Fruit fly (Drosophila melanogaster) whole organism, wandering third instar larva: Measurements from ENCODE around the gene CG3176.

Experiments
- Abd-B ChIP-seq: fragments of >200 bp; optimal IDR thresholded peaks from 2 replicates; lab custom pipeline; 2017; ENCODE audit warnings: missing biosample characterization, missing genetic modification characterization
- CG32264 ChIP-seq: fragments of 200-800 bp; sonication (Bioruptor generic); optimal IDR thresholded peaks from 2 replicates; lab custom pipeline; 2016; ENCODE audit warnings: missing biosample characterization, missing genetic modification characterization
- CG9705 ChIP-seq: fragments of 200-800 bp; sonication (Bioruptor generic); optimal IDR thresholded peaks from 2 replicates; lab custom pipeline; 2018; ENCODE audit warnings: missing biosample characterization, mild to moderate bottlenecking, missing genetic modification characterization
- CrebA ChIP-seq: fragments of 200-800 bp; sonication (Bioruptor generic); optimal IDR thresholded peaks from 2 replicates; lab custom pipeline; 2016; ENCODE audit warnings: missing biosample characterization, mild to moderate bottlenecking, missing genetic modification characterization, borderline replicate concordance
- Dfd ChIP-seq: fragments of >200 bp; optimal IDR thresholded peaks from 2 replicates; lab custom pipeline; 2017; ENCODE audit warnings: missing biosample characterization, missing genetic modification characterization
- GATAd ChIP-seq: sonication (Bioruptor generic); optimal IDR thresholded peaks from 2 replicates; lab custom pipeline; 2016; ENCODE audit warnings: missing biosample characterization, missing genetic modification characterization
- HLH106 ChIP-seq: fragments of 200-800 bp; optimal IDR thresholded peaks from 3 replicates; lab custom pipeline; 2019; ENCODE audit warnings: missing biosample characterization, mild to moderate bottlenecking, missing genetic modification characterization, moderate library complexity
- Hnf4 ChIP-seq: fragments of 200-800 bp; sonication (Bioruptor generic); optimal IDR thresholded peaks from 2 replicates; lab custom pipeline; 2016; ENCODE audit warnings: missing biosample characterization, mild to moderate bottlenecking, missing genetic modification characterization
- Hr78 ChIP-seq: fragments of >200 bp; optimal IDR thresholded peaks from 2 replicates; lab custom pipeline; 2017; ENCODE audit warnings: missing biosample characterization, missing genetic modification characterization
- Hr83 ChIP-seq: fragments of 200-300 bp; sonication (Bioruptor generic); optimal IDR thresholded peaks from 2 replicates; lab custom pipeline; 2016; ENCODE audit warnings: missing biosample characterization, mild to moderate bottlenecking, missing genetic modification characterization, moderate library complexity; ENCODE audit not compliant: poor library complexity, severe bottlenecking
- Jra ChIP-seq: sonication (Bioruptor generic); optimal IDR thresholded peaks from 2 replicates; lab custom pipeline; 2016; ENCODE audit warnings: missing biosample characterization, missing genetic modification characterization
- Mio ChIP-seq: sonication (Bioruptor generic); optimal IDR thresholded peaks from 2 replicates; lab custom pipeline; 2016; ENCODE audit warnings: missing biosample characterization, missing genetic modification characterization
- Myc ChIP-seq: fragments of >200 bp; optimal IDR thresholded peaks from 2 replicates; lab custom pipeline; 2017
- OdsH ChIP-seq: fragments of 200-800 bp; sonication (Bioruptor generic); optimal IDR thresholded peaks from 2 replicates; lab custom pipeline; 2016; ENCODE audit warnings: missing biosample characterization, mild to moderate bottlenecking, missing genetic modification characterization
- Rel ChIP-seq, 2 experiments: fragments of 200-800 bp; sonication (Bioruptor generic) in 1 of 2; optimal IDR thresholded peaks; 2 replicates in 1 of 2; 3 replicates in 1 of 2; lab custom pipeline; 2016 to 2019; ENCODE audit warnings: mild to moderate bottlenecking in 2 of 2, missing biosample characterization in 2 of 2, missing genetic modification characterization in 2 of 2, moderate library complexity in 1 of 2
- Sp1 ChIP-seq: fragments of 200-800 bp; sonication (Bioruptor generic); optimal IDR thresholded peaks from 3 replicates; lab custom pipeline; 2019; ENCODE audit warnings: missing biosample characterization, mild to moderate bottlenecking, missing genetic modification characterization, moderate library complexity
- Vsx2 ChIP-seq: fragments of 200-300, 225-300 bp; sonication (Bioruptor generic); optimal IDR thresholded peaks from 2 replicates; lab custom pipeline; 2018; ENCODE audit warnings: missing biosample characterization, missing genetic modification characterization; ENCODE audit not compliant: partially characterized antibody
- br ChIP-seq: fragments of 200-800 bp; sonication (Bioruptor generic); optimal IDR thresholded peaks from 2 replicates; lab custom pipeline; 2016; ENCODE audit warnings: missing biosample characterization, missing genetic modification characterization
- brk ChIP-seq: fragments of 200-800 bp; sonication (Bioruptor generic); optimal IDR thresholded peaks from 2 replicates; lab custom pipeline; 2016; ENCODE audit warnings: missing biosample characterization, mild to moderate bottlenecking, missing genetic modification characterization
- dl ChIP-seq, 2 experiments: fragments of 175-275, 200-275 bp in 1 of 2; fragments of 200-275 bp in 1 of 2; sonication (Bioruptor generic); optimal IDR thresholded peaks; lab custom pipeline; 2018; ENCODE audit warnings: mild to moderate bottlenecking in 2 of 2, missing biosample characterization in 2 of 2, missing genetic modification characterization in 2 of 2, moderate library complexity in 2 of 2; ENCODE audit not compliant: partially characterized antibody in 2 of 2, insufficient read depth in 1 of 2
- dmrt93B ChIP-seq: fragments of 200-800 bp; sonication (Bioruptor generic); optimal IDR thresholded peaks from 2 replicates; lab custom pipeline; 2018; ENCODE audit warnings: missing biosample characterization, mild to moderate bottlenecking, missing genetic modification characterization
- ey ChIP-seq: fragments of 200-800 bp; sonication (Bioruptor generic); optimal IDR thresholded peaks from 2 replicates; lab custom pipeline; 2016; ENCODE audit warnings: missing biosample characterization, missing genetic modification characterization
- foxo ChIP-seq, 2 experiments: fragments of 200-800 bp; sonication (Bioruptor generic); optimal IDR thresholded peaks; 2 replicates in 1 of 2; 3 replicates in 1 of 2; lab custom pipeline; 2016 to 2017; ENCODE audit warnings: missing biosample characterization in 2 of 2, missing genetic modification characterization in 2 of 2
- fru ChIP-seq: fragments of 200-800 bp; sonication (Bioruptor generic); optimal IDR thresholded peaks from 3 replicates; lab custom pipeline; 2016; ENCODE audit warnings: missing biosample characterization, mild to moderate bottlenecking, missing genetic modification characterization
- h ChIP-seq: fragments of 200-800 bp; sonication (Bioruptor generic); optimal IDR thresholded peaks from 3 replicates; lab custom pipeline; 2016; ENCODE audit warnings: missing biosample characterization, mild to moderate bottlenecking, missing genetic modification characterization
- jim ChIP-seq: fragments of 175-275, 200-325 bp; sonication (Bioruptor generic); optimal IDR thresholded peaks from 2 replicates; lab custom pipeline; 2016; ENCODE audit warnings: missing biosample characterization, mild to moderate bottlenecking, missing genetic modification characterization
- pan ChIP-seq: fragments of >200 bp; optimal IDR thresholded peaks from 2 replicates; lab custom pipeline; 2017
- psq ChIP-seq: fragments of 200-800 bp; sonication (Bioruptor generic); optimal IDR thresholded peaks from 3 replicates; lab custom pipeline; 2017; ENCODE audit warnings: missing biosample characterization, mild to moderate bottlenecking, missing genetic modification characterization, moderate library complexity
- rgr ChIP-seq: fragments of 200-800 bp; sonication (Bioruptor generic); optimal IDR thresholded peaks from 3 replicates; lab custom pipeline; 2016; ENCODE audit warnings: missing biosample characterization, mild to moderate bottlenecking, missing genetic modification characterization
- sage ChIP-seq: fragments of 200-800 bp; sonication (Bioruptor generic); optimal IDR thresholded peaks from 2 replicates; lab custom pipeline; 2016; ENCODE audit warnings: missing biosample characterization, mild to moderate bottlenecking, missing genetic modification characterization
- sv ChIP-seq: fragments of 200-800 bp; sonication (Bioruptor generic); optimal IDR thresholded peaks from 3 replicates; lab custom pipeline; 2016; ENCODE audit warnings: missing biosample characterization, missing genetic modification characterization
- tai ChIP-seq: sonication (Bioruptor generic); optimal IDR thresholded peaks from 2 replicates; lab custom pipeline; 2016; ENCODE audit warnings: missing biosample characterization, missing genetic modification characterization
- usp ChIP-seq: fragments of >200 bp; optimal IDR thresholded peaks from 2 replicates; lab custom pipeline; 2017; ENCODE audit warnings: missing biosample characterization, missing genetic modification characterization
- woc ChIP-seq: sonication (Bioruptor generic); optimal IDR thresholded peaks from 2 replicates; lab custom pipeline; 2016; ENCODE audit warnings: missing biosample characterization, mild to moderate bottlenecking, missing genetic modification characterization

The CG3176 gene

DNA sequence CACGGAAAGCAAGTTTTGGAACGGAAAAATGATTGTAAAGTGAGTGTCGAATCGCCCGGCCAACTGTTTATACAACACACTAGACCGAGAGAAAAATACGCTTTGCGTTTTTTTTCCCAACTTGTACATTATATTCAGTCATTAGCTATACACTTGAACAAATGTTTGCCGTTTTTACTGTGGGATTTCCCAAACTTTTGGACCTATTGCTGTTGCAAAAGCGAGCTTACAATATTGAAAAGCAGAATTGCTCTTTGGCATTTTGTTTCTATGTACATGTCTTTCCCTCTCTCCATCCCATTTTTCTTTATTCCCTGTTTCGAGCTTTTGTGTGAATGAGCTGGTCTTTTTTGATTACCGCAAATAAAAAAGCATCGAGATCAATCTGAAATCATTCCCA, 15.8 kb downstream of the CG3176 start:
- TF ChIP-seq HLH106 = no peak
- no peak for TF ChIP-seq Rel (GFP tag; optimal IDR thresholded peaks at IDR 0.05; lab: Kevin White, UChicago)
- TF ChIP-seq Rel (tag; optimal IDR thresholded peaks at IDR 0.05; lab: Kevin White, UChicago) = peak; percentile 97
- no peak for TF ChIP-seq Hr83 (GFP tag; lab: Kevin White, UChicago)
- peak in 1 of 2 experiments; percentile 19 for TF ChIP-seq dl (GFP tag; optimal IDR thresholded peaks at IDR 0.05; lab: Kevin White, UChicago; ENCODE audit: insufficient read depth in 1 of 2, partially characterized antibody in 2 of 2)
- TF ChIP-seq Jra = no peak

DNA sequence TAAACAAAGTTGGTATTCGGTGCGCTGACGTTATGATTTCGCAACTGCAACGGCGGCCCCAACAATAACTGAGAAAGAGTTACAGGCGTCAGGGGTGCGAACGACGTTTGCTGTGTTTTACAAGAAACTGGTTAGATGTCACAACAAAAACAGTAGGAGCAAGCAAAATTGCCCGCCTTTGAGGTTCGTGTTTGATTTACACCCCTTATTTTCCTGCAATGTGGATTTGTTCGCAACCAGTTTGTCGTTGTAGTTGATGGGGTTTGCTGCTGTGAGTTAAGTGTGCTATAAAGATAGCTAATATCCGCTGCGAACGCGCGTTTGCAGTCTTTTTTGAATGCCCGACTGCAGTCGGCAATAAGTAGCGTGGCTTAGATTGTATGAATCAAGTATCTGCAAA, 16.8 kb downstream of the CG3176 start:
- TF ChIP-seq HLH106 (no peak), Vsx2 (GFP tag; lab: Kevin White, UChicago) (no peak), pan (no peak), psq (GFP tag; lab: Kevin White, UChicago) (no peak), ey (GFP tag; lab: Kevin White, UChicago) (no peak), Hr83 (GFP tag; lab: Kevin White, UChicago) (no peak), jim (GFP tag; lab: Kevin White, UChicago) (no peak), OdsH (GFP tag; lab: Kevin White, UChicago) (no peak), usp (no peak), fru (no peak), sv (GFP tag; lab: Kevin White, UChicago) (no peak), h (GFP tag; lab: Kevin White, UChicago) (no peak), Sp1 (GFP tag; lab: Kevin White, UChicago) (no peak), sage (no peak), brk (GFP tag; lab: Kevin White, UChicago) (no peak), Myc (lab: Kevin White, UChicago) (no peak), GATAd (GFP tag; lab: Kevin White, UChicago) (no peak)
- TF ChIP-seq, all 38 proteins: peak for 0

DNA sequence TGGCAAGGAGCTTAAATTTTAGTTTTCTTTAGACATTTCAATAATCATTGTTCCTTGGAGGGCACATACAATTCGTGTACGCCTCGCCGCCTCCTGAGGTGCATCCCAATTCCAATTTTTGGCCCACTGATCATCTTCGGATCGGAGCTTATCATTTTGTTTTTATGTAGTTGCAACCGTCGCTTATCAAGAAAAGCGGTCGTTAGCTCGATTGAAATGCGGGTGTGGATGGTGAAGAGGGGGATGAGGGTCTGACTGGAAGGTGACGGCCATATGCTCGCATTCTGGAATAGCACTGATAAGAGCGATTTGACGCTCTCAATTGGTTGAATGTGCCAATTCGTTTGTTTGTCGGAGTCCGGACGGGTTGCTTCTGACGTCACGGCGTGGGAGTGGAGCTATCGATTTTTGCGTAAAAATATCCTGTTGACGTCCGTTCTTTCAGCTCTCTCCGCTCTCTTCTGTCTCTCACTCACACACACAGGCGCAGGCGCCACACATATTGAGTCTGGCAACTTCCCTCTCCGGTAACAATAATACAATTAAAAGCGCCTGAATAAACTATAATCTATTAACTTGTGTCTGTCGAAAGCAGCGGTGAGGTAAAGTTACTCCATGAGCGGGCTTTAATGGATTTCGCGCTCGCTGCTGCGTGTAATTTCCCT, 17.4 kb downstream of the CG3176 start:
- TF ChIP-seq Rel (GFP tag; optimal IDR thresholded peaks at IDR 0.05; lab: Kevin White, UChicago) (no peak), Rel (tag; optimal IDR thresholded peaks at IDR 0.05; lab: Kevin White, UChicago) (peak; percentile 63), h (GFP tag; lab: Kevin White, UChicago) (peak; percentile 36), Abd-B (no peak), foxo (GFP tag; optimal IDR thresholded peaks at IDR 0.05; lab: Kevin White, UChicago) (peak in 1 of 2 experiments; percentile 10)

DNA sequence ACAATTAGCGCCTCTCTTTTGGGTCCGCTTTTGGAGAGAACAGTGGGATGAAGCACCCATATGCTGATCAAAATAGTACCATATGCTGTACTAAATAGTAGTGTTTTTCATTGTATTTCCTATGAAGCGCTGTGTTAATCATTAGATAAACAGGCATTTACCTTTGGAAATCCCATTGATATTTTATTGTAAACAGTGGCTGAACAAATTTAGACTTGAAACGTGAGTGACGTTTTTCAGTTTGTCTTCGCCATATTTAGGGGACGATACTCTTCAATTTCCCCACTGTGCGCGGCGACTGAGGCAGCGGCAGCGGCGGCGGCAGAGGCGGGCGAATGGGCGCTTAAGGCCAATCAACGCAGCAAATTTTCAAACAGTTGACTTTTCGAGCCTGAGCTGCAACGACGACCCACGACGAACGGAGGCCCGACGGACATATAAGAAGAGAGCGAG, 18.0 kb downstream of the CG3176 start:
- TF ChIP-seq dl (GFP tag; optimal IDR thresholded peaks at IDR 0.05; lab: Kevin White, UChicago; ENCODE audit: insufficient read depth in 1 of 2, partially characterized antibody in 2 of 2) = no peak
- TF ChIP-seq Sp1 (GFP tag; lab: Kevin White, UChicago) = peak; percentile 77
- peak; percentile 9 for TF ChIP-seq CG32264 (GFP tag; lab: Kevin White, UChicago)
- TF ChIP-seq woc (GFP tag; lab: Kevin White, UChicago) = peak; percentile 83
- TF ChIP-seq Myc (lab: Kevin White, UChicago) = no peak
- peak; percentile 38 for TF ChIP-seq Hnf4
- peak; percentile 80 for TF ChIP-seq HLH106
- peak in 1 of 2 experiments; percentile 77 for TF ChIP-seq foxo (GFP tag; optimal IDR thresholded peaks at IDR 0.05; lab: Kevin White, UChicago)
- TF ChIP-seq rgr = peak; percentile 60
- no peak for TF ChIP-seq tai
- TF ChIP-seq psq (GFP tag; lab: Kevin White, UChicago) = peak; percentile 46
- TF ChIP-seq GATAd (GFP tag; lab: Kevin White, UChicago) = no peak
- peak; percentile 82 for TF ChIP-seq fru
- TF ChIP-seq h (GFP tag; lab: Kevin White, UChicago) = peak; percentile 82
- peak; percentile 73 for TF ChIP-seq br (GFP tag; lab: Kevin White, UChicago)
- no peak for TF ChIP-seq Dfd (GFP tag; lab: Kevin White, UChicago)
- no peak for TF ChIP-seq Hr78 (GFP tag; lab: Kevin White, UChicago)
- TF ChIP-seq Jra = peak; percentile 4
- TF ChIP-seq Mio = no peak
- TF ChIP-seq ey (GFP tag; lab: Kevin White, UChicago) = peak; percentile 71
- peak; percentile 46 for TF ChIP-seq CG9705 (GFP tag; lab: Kevin White, UChicago)
- no peak for TF ChIP-seq Rel (GFP tag; optimal IDR thresholded peaks at IDR 0.05; lab: Kevin White, UChicago)
- peak; percentile 84 for TF ChIP-seq Rel (tag; optimal IDR thresholded peaks at IDR 0.05; lab: Kevin White, UChicago)
- TF ChIP-seq dmrt93B = peak; percentile 47
- TF ChIP-seq brk (GFP tag; lab: Kevin White, UChicago) = no peak
- no peak for TF ChIP-seq pan
- peak; percentile 58 for TF ChIP-seq sv (GFP tag; lab: Kevin White, UChicago)
- no peak for TF ChIP-seq CrebA
- TF ChIP-seq OdsH (GFP tag; lab: Kevin White, UChicago) = peak; percentile 58
